Fruit fly (Drosophila melanogaster): ENCODE results near the gene Abca3.

DNA sequence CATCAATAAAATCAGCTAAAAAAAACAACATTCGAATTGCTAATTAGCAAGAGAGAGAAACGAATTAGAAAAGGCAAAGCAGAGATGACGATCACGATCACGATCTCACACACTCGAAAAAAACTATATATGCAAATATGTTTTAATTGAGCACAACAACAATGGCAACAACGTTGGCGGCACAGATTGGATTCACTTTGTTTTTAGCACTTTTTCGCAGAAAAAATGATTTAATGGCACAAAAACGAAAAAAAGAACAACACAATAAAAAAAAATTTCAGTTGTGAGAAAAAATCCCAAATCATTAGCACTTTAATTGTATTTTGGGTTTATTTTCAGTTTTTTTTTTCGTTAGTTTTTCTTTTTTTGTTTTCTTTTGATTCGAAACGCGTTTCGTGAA lies 25.8 kb downstream of the Abca3 start:
- no peak for TF ChIP-seq CG17806 (tag; optimal IDR thresholded peaks at IDR 0.05)
- peak; percentile 31 for TF ChIP-seq CG14655 (GFP tag; optimal IDR thresholded peaks at IDR 0.05)
- TF ChIP-seq Pif1A (GFP tag; optimal IDR thresholded peaks at IDR 0.05): peak; percentile 24
- no peak for TF ChIP-seq CG8301 (tag; optimal IDR thresholded peaks at IDR 0.05)
- TF ChIP-seq CG9948 (tag; optimal IDR thresholded peaks at IDR 0.05): peak; percentile 15
- TF ChIP-seq Ets98B (GFP tag; IDR thresholded peaks at IDR 0.05): no peak
- TF ChIP-seq CG4496 (GFP tag; IDR thresholded peaks at IDR 0.05): no peak
